Fruit fly (Drosophila melanogaster): ENCODE data around the gene lic.

The lic gene

dm6 chrX:13135702-13136101, 44.8 kb downstream of the lic start (continued):
- TF ChIP-seq chinmo (GFP tag; IDR thresholded peaks at IDR 0.05; ENCODE audit: partially characterized antibody), result no peak
- TF ChIP-seq CG10565 (GFP tag; optimal IDR thresholded peaks at IDR 0.05), result no peak
- 0 out of 4 replicates have a peak, but pooled peaks have one; percentile 31 for TF ChIP-seq Gug (GFP tag; IDR thresholded peaks at IDR 0.05)
- no peak for TF ChIP-seq kni (GFP tag; optimal IDR thresholded peaks at IDR 0.05)
- TF ChIP-seq CG34224 (GFP tag; IDR thresholded peaks at IDR 0.05; ENCODE audit: partially characterized antibody), result no peak
- TF ChIP-seq D19B (GFP tag; optimal IDR thresholded peaks at IDR 0.05), result no peak
- TF ChIP-seq nerfin-1 (tag; optimal IDR thresholded peaks at IDR 0.05), result peak; percentile 53
- TF ChIP-seq CG3838 (GFP tag; optimal IDR thresholded peaks at IDR 0.05), result no peak
- no peak for TF ChIP-seq CkIIα-i1 (GFP tag; IDR thresholded peaks at IDR 0.05)
- no peak for TF ChIP-seq CG1792 (GFP tag; optimal IDR thresholded peaks at IDR 0.05)
- TF ChIP-seq lov (optimal IDR thresholded peaks at IDR 0.05), result no peak
- TF ChIP-seq lov (GFP tag; IDR thresholded peaks at IDR 0.05), result no peak
- TF ChIP-seq CG12155 (GFP tag; optimal IDR thresholded peaks at IDR 0.05), result peak; percentile 29
- TF ChIP-seq Deaf1 (tag; optimal IDR thresholded peaks at IDR 0.05), result no peak
- TF ChIP-seq Bgb (GFP tag; IDR thresholded peaks at IDR 0.05; ENCODE audit: partially characterized antibody), result no peak
- TF ChIP-seq CG15479 (GFP tag; optimal IDR thresholded peaks at IDR 0.05), result no peak
- no peak for TF ChIP-seq hth (optimal IDR thresholded peaks at IDR 0.05)
- no peak for TF ChIP-seq zen2 (GFP tag; IDR thresholded peaks at IDR 0.05; ENCODE audit: partially characterized antibody)
- TF ChIP-seq dati (GFP tag; IDR thresholded peaks at IDR 0.05), result peak; percentile 48; the same call in 1 of the 2 replicates
- TF ChIP-seq Vsx1 (GFP tag; optimal IDR thresholded peaks at IDR 0.05), result no peak
- TF ChIP-seq Blimp-1 (GFP tag; optimal IDR thresholded peaks at IDR 0.05), result peak; percentile 57
- no peak for TF ChIP-seq Fer2 (tag; optimal IDR thresholded peaks at IDR 0.05)
- TF ChIP-seq Nf-YA (GFP tag; IDR thresholded peaks at IDR 0.05), result no peak
- TF ChIP-seq Dref (GFP tag; IDR thresholded peaks at IDR 0.05), result no peak
- TF ChIP-seq cad (GFP tag; optimal IDR thresholded peaks at IDR 0.05), result no peak
- peak; percentile 34; the same call in 1 of the 2 replicates for TF ChIP-seq CG4730 (GFP tag; IDR thresholded peaks at IDR 0.05)
- no peak for TF ChIP-seq vfl (GFP tag; optimal IDR thresholded peaks at IDR 0.05)
- 0 out of 2 replicates have a peak, but pooled peaks have one; percentile 33 for TF ChIP-seq E2f2 (GFP tag; IDR thresholded peaks at IDR 0.05)
- TF ChIP-seq CG7745 (tag; optimal IDR thresholded peaks at IDR 0.05), result no peak
- peak; percentile 48 for TF ChIP-seq CG12942 (GFP tag; optimal IDR thresholded peaks at IDR 0.05)
- no peak for TF ChIP-seq Lhr (GFP tag; optimal IDR thresholded peaks at IDR 0.05)
- TF ChIP-seq CG13424 (tag; optimal IDR thresholded peaks at IDR 0.05), result peak; percentile 64
- peak; percentile 61 for TF ChIP-seq CG8388 (GFP tag; optimal IDR thresholded peaks at IDR 0.05)
- peak; percentile 74 for TF ChIP-seq ind (GFP tag; optimal IDR thresholded peaks at IDR 0.05)
- TF ChIP-seq CG7839 (tag; optimal IDR thresholded peaks at IDR 0.05), result peak; percentile 62
- peak; percentile 29; the same call in 1 of the 2 replicates for TF ChIP-seq Oaz (GFP tag; IDR thresholded peaks at IDR 0.05)
- peak; percentile 68 for TF ChIP-seq fd96Cb (tag; optimal IDR thresholded peaks at IDR 0.05)
- no peak for TF ChIP-seq stwl (tag; optimal IDR thresholded peaks at IDR 0.05)
- peak; percentile 41 for TF ChIP-seq pum (GFP tag; optimal IDR thresholded peaks at IDR 0.05)
- peak; percentile 41; the same call in 1 of the 2 replicates for TF ChIP-seq Rfx (GFP tag; IDR thresholded peaks at IDR 0.05)
- TF ChIP-seq Abd-B (GFP tag; optimal IDR thresholded peaks at IDR 0.05), result peak; percentile 23
- TF ChIP-seq mirr (GFP tag; optimal IDR thresholded peaks at IDR 0.05), result no peak
- no peak for TF ChIP-seq zf30C (GFP tag; optimal IDR thresholded peaks at IDR 0.05)
- no peak for TF ChIP-seq CG30020 (tag; optimal IDR thresholded peaks at IDR 0.05)
- no peak for TF ChIP-seq CG16815 (GFP tag; optimal IDR thresholded peaks at IDR 0.05)
- no peak for TF ChIP-seq fd102C (GFP tag; optimal IDR thresholded peaks at IDR 0.05)
- no peak for TF ChIP-seq pros (GFP tag; optimal IDR thresholded peaks at IDR 0.05)
- peak; percentile 31 for TF ChIP-seq CG13123 (GFP tag; optimal IDR thresholded peaks at IDR 0.05)
- peak; percentile 27 for TF ChIP-seq CG10267 (tag; optimal IDR thresholded peaks at IDR 0.05)
- peak; percentile 38 for TF ChIP-seq CG9727 (GFP tag; optimal IDR thresholded peaks at IDR 0.05)
- TF ChIP-seq CG42726 (GFP tag; IDR thresholded peaks at IDR 0.05; ENCODE audit: partially characterized antibody), result no peak

Measured in whole organism, embryonic.